Fruit fly (Drosophila melanogaster) whole organism, embryonic: Measurements from ENCODE around the gene Glg1.
A peak's percentile ranks its signal among the peaks of the same experiment; 100 is the strongest.

Experiments
- Ada2b ChIP-seq: fragments of 200-800 bp; sonication (Bioruptor generic); IDR thresholded peaks from 2 replicates; pipeline ENCODE4 v1.3.6; 2022; ENCODE audit warnings: missing biosample characterization, missing genetic modification characterization
- B-H1 ChIP-seq: fragments of 200-800 bp; sonication (Bioruptor generic); IDR thresholded peaks from 3 replicates; pipeline ENCODE4 v1.3.6; 2022; ENCODE audit warnings: missing biosample characterization, missing genetic modification characterization
- Bdp1 ChIP-seq: fragments of 200-800 bp; sonication (Bioruptor generic); optimal IDR thresholded peaks from 3 replicates; lab custom pipeline; 2016; ENCODE audit warnings: missing biosample characterization, missing genetic modification characterization
- BtbVII ChIP-seq: fragments of 200-800 bp; sonication (Bioruptor generic); optimal IDR thresholded peaks from 3 replicates; lab custom pipeline; 2017; ENCODE audit warnings: missing biosample characterization, mild to moderate bottlenecking, missing genetic modification characterization
- CG10565 ChIP-seq: fragments of 200-800 bp; sonication (Bioruptor generic); optimal IDR thresholded peaks from 3 replicates; lab custom pipeline; 2016; ENCODE audit warnings: missing biosample characterization, mild to moderate bottlenecking, missing genetic modification characterization
- CG11456 ChIP-seq: fragments of 200-800 bp; sonication (Bioruptor generic); IDR thresholded peaks from 3 replicates; pipeline ENCODE4 v1.3.6; 2022; ENCODE audit warnings: missing biosample characterization, missing genetic modification characterization
- CG11695 ChIP-seq: fragments of 200-800 bp; sonication (Bioruptor generic); IDR thresholded peaks from 3 replicates; pipeline ENCODE4 v1.3.6; 2022; ENCODE audit warnings: missing biosample characterization, missing genetic modification characterization
- CG11696 ChIP-seq: fragments of 200-800 bp; sonication (Bioruptor generic); IDR thresholded peaks from 2 replicates; pipeline ENCODE4 v1.3.6; 2022; ENCODE audit warnings: missing biosample characterization, missing genetic modification characterization
- CG12155 ChIP-seq: fragments of 200-800 bp; sonication (Bioruptor generic); optimal IDR thresholded peaks from 3 replicates; lab custom pipeline; 2016; ENCODE audit warnings: missing biosample characterization, missing genetic modification characterization
- CG1602 ChIP-seq: fragments of 200-800 bp; sonication (Bioruptor generic); optimal IDR thresholded peaks from 3 replicates; lab custom pipeline; 2016; ENCODE audit warnings: missing biosample characterization, missing genetic modification characterization
- CG17829 ChIP-seq: fragments of 200-800 bp; optimal IDR thresholded peaks from 2 replicates; lab custom pipeline; 2019; ENCODE audit warnings: missing biosample characterization, mild to moderate bottlenecking, missing genetic modification characterization, moderate library complexity
- CG18619 ChIP-seq: fragments of 200-800 bp; sonication (Bioruptor generic); optimal IDR thresholded peaks from 3 replicates; lab custom pipeline; 2017; ENCODE audit warnings: missing biosample characterization, mild to moderate bottlenecking, missing genetic modification characterization
- CG2875 ChIP-seq: fragments of 200-800 bp; sonication (Bioruptor generic); optimal IDR thresholded peaks from 2 replicates; lab custom pipeline; 2017; ENCODE audit warnings: missing biosample characterization, mild to moderate bottlenecking, missing genetic modification characterization, missing genetic modification reagents
- CG32532 ChIP-seq: fragments of 200-800 bp; sonication (Bioruptor generic); IDR thresholded peaks from 2 replicates; pipeline ENCODE4 v1.3.6; 2022; ENCODE audit warnings: missing biosample characterization, missing genetic modification characterization
- CG32767 ChIP-seq: fragments of 200-800 bp; sonication (Bioruptor generic); IDR thresholded peaks from 2 replicates; pipeline ENCODE4 v1.3.6; 2022; ENCODE audit warnings: missing biosample characterization, missing genetic modification characterization
- CG33213 ChIP-seq: fragments of 200-800 bp; sonication (Bioruptor generic); optimal IDR thresholded peaks from 3 replicates; lab custom pipeline; 2016; ENCODE audit warnings: missing biosample characterization, missing genetic modification characterization
- CG43689 ChIP-seq: fragments of 200-800 bp; sonication (Bioruptor generic); IDR thresholded peaks from 2 replicates; pipeline ENCODE4 v1.3.6; 2022; ENCODE audit warnings: missing biosample characterization, missing genetic modification characterization
- CG4617 ChIP-seq: fragments of 200-800 bp; sonication (Bioruptor generic); optimal IDR thresholded peaks from 3 replicates; lab custom pipeline; 2016; ENCODE audit warnings: missing biosample characterization, missing genetic modification characterization, borderline replicate concordance
- CG6254 ChIP-seq: fragments of 200-800 bp; sonication (Bioruptor generic); optimal IDR thresholded peaks from 3 replicates; lab custom pipeline; 2017; ENCODE audit warnings: mild to moderate bottlenecking, missing biosample characterization, missing genetic modification reagents, missing genetic modification characterization
- CG6683 ChIP-seq: fragments of 200-800 bp; sonication (Bioruptor generic); optimal IDR thresholded peaks from 2 replicates; lab custom pipeline; 2017; ENCODE audit warnings: missing biosample characterization, mild to moderate bottlenecking, missing genetic modification characterization, missing genetic modification reagents
- CG7745 ChIP-seq: fragments of 200-800 bp; sonication (Bioruptor generic); optimal IDR thresholded peaks from 2 replicates; lab custom pipeline; 2018; ENCODE audit warnings: missing biosample characterization, mild to moderate bottlenecking, missing genetic modification characterization, moderate library complexity
- CG7987 ChIP-seq: fragments of 200-800 bp; sonication (Bioruptor generic); optimal IDR thresholded peaks from 2 replicates; lab custom pipeline; 2018; ENCODE audit warnings: missing biosample characterization, mild to moderate bottlenecking, missing genetic modification characterization, moderate library complexity
- Dad ChIP-seq: fragments of 200-800 bp; sonication (Bioruptor generic); optimal IDR thresholded peaks from 3 replicates; lab custom pipeline; 2016; ENCODE audit warnings: missing biosample characterization, missing genetic modification characterization
- Dip2 ChIP-seq: fragments of 200-800 bp; sonication (Bioruptor generic); IDR thresholded peaks from 2 replicates; pipeline ENCODE4 v1.3.6; 2022; ENCODE audit warnings: missing biosample characterization, missing genetic modification characterization
- Dp ChIP-seq: fragments of 200-800 bp; sonication (Bioruptor generic); optimal IDR thresholded peaks from 2 replicates; lab custom pipeline; 2018; ENCODE audit warnings: missing biosample characterization, mild to moderate bottlenecking, missing genetic modification characterization, moderate library complexity
- Elba2 ChIP-seq: fragments of 200-800 bp; sonication (Bioruptor generic); optimal IDR thresholded peaks from 3 replicates; lab custom pipeline; 2016; ENCODE audit warnings: missing biosample characterization, missing genetic modification characterization
- Ets65A ChIP-seq: fragments of 200-800 bp; sonication (Bioruptor generic); peaks from one replicate; lab custom pipeline; 2016; ENCODE audit warnings: missing biosample characterization, missing genetic modification characterization
- HLH54F ChIP-seq: fragments of 200-800 bp; sonication (Bioruptor generic); optimal IDR thresholded peaks from 3 replicates; lab custom pipeline; 2016; ENCODE audit warnings: missing biosample characterization, missing genetic modification characterization
- MESR4 ChIP-seq: fragments of 200-800 bp; sonication (Bioruptor generic); optimal IDR thresholded peaks from 2 replicates; lab custom pipeline; 2018; ENCODE audit warnings: missing biosample characterization, mild to moderate bottlenecking, missing genetic modification characterization, moderate library complexity
- Med ChIP-seq: fragments of 200-800 bp; sonication (Bioruptor generic); peaks from one replicate; lab custom pipeline; 2016; ENCODE audit warnings: missing biosample characterization, missing genetic modification characterization, mild to moderate bottlenecking, inconsistent platforms, moderate library complexity
- Meics ChIP-seq: fragments of 200-800 bp; sonication (Bioruptor generic); optimal IDR thresholded peaks from 2 replicates; lab custom pipeline; 2017; ENCODE audit warnings: missing biosample characterization, mild to moderate bottlenecking, missing genetic modification characterization
- Usf ChIP-seq: fragments of 200-800 bp; sonication (Bioruptor generic); optimal IDR thresholded peaks from 2 replicates; lab custom pipeline; 2017; ENCODE audit warnings: missing genotype, missing biosample characterization, missing genetic modification characterization
- ac ChIP-seq: fragments of 200-800 bp; sonication (Bioruptor generic); optimal IDR thresholded peaks from 3 replicates; lab custom pipeline; 2017; ENCODE audit warnings: missing biosample characterization, mild to moderate bottlenecking, missing genetic modification characterization
- bsh ChIP-seq, 2 experiments: fragments of 200-800 bp; sonication (Bioruptor generic); optimal IDR thresholded peaks; 2 replicates each; lab custom pipeline; 2017 to 2018; ENCODE audit warnings: mild to moderate bottlenecking in 2 of 2, missing biosample characterization in 2 of 2, missing genetic modification characterization in 2 of 2, moderate library complexity in 1 of 2
- cas ChIP-seq: fragments of 200-800 bp; sonication (Bioruptor generic); IDR thresholded peaks from 2 replicates; pipeline ENCODE4 v1.3.6; 2022; ENCODE audit warnings: missing biosample characterization, missing genetic modification characterization
- cato ChIP-seq: fragments of 200-800 bp; sonication (Bioruptor generic); optimal IDR thresholded peaks from 2 replicates; lab custom pipeline; 2016; ENCODE audit warnings: missing biosample characterization, missing genetic modification characterization, borderline replicate concordance
- crc ChIP-seq: fragments of 200-800 bp; sonication (Bioruptor generic); optimal IDR thresholded peaks from 2 replicates; lab custom pipeline; 2016; ENCODE audit warnings: missing biosample characterization, missing genetic modification characterization
- croc ChIP-seq: fragments of 200-800 bp; sonication (Bioruptor generic); conservative IDR thresholded peaks from 3 replicates; pipeline ENCODE4 v1.3.6; 2022; ENCODE audit warnings: missing biosample characterization, missing genetic modification characterization
- cwo ChIP-seq: fragments of 200-800 bp; sonication (Bioruptor generic); optimal IDR thresholded peaks from 3 replicates; lab custom pipeline; 2017; ENCODE audit warnings: missing biosample characterization, missing genetic modification characterization, mild to moderate bottlenecking, moderate library complexity, missing genetic modification reagents
- danr ChIP-seq: fragments of 200-800 bp; sonication (Bioruptor generic); IDR thresholded peaks from 2 replicates; pipeline ENCODE4 v1.3.6; 2022; ENCODE audit warnings: missing biosample characterization, missing genetic modification characterization
- disco-r ChIP-seq: fragments of 200-800 bp; sonication (Bioruptor generic); optimal IDR thresholded peaks from 2 replicates; lab custom pipeline; 2016; ENCODE audit warnings: missing biosample characterization, missing genetic modification characterization
- gcm2 ChIP-seq: fragments of 200-800 bp; sonication (Bioruptor generic); optimal IDR thresholded peaks from 2 replicates; lab custom pipeline; 2016; ENCODE audit warnings: missing biosample characterization, missing genetic modification characterization
- gro ChIP-seq: fragments of 200-800 bp; sonication (Bioruptor generic); optimal IDR thresholded peaks from 2 replicates; lab custom pipeline; 2016; ENCODE audit warnings: missing biosample characterization, missing genetic modification characterization
- h ChIP-seq: fragments of >200 bp; optimal IDR thresholded peaks from 2 replicates; lab custom pipeline; 2017
- org-1 ChIP-seq: fragments of 200-800 bp; sonication (Bioruptor generic); optimal IDR thresholded peaks from 2 replicates; lab custom pipeline; 2017; ENCODE audit warnings: missing biosample characterization, missing genetic modification characterization
- pb ChIP-seq: fragments of 200-800 bp; sonication (Bioruptor generic); optimal IDR thresholded peaks from 3 replicates; lab custom pipeline; 2016; ENCODE audit warnings: missing biosample characterization, missing genetic modification characterization
- peb ChIP-seq: fragments of 200-800 bp; sonication (Bioruptor generic); IDR thresholded peaks from 2 replicates; pipeline ENCODE4 v1.3.6; 2022; ENCODE audit warnings: missing biosample characterization, missing genetic modification characterization
- pfk ChIP-seq: fragments of 200-800 bp; sonication (Bioruptor generic); optimal IDR thresholded peaks from 2 replicates; lab custom pipeline; 2018; ENCODE audit warnings: missing biosample characterization, mild to moderate bottlenecking, missing genetic modification characterization, moderate library complexity
- psq ChIP-seq: fragments of 200-800 bp; sonication (Bioruptor generic); optimal IDR thresholded peaks from 2 replicates; lab custom pipeline; 2017; ENCODE audit warnings: missing biosample characterization, missing genetic modification characterization
- sens ChIP-seq: fragments of 200-800 bp; sonication (Bioruptor generic); peaks from one replicate; lab custom pipeline; 2016; ENCODE audit warnings: missing biosample characterization, missing genetic modification characterization
- sqz ChIP-seq: fragments of 200-800 bp; sonication (Bioruptor generic); optimal IDR thresholded peaks from 3 replicates; lab custom pipeline; 2018; ENCODE audit warnings: missing biosample characterization, mild to moderate bottlenecking, missing genetic modification characterization
- unc-4 ChIP-seq: fragments of 200-800 bp; sonication (Bioruptor generic); IDR thresholded peaks from 2 replicates; pipeline ENCODE4 v1.3.6; 2022; ENCODE audit warnings: missing biosample characterization, missing genetic modification characterization; ENCODE audit not compliant: partially characterized antibody

Gene Glg1

DNA sequence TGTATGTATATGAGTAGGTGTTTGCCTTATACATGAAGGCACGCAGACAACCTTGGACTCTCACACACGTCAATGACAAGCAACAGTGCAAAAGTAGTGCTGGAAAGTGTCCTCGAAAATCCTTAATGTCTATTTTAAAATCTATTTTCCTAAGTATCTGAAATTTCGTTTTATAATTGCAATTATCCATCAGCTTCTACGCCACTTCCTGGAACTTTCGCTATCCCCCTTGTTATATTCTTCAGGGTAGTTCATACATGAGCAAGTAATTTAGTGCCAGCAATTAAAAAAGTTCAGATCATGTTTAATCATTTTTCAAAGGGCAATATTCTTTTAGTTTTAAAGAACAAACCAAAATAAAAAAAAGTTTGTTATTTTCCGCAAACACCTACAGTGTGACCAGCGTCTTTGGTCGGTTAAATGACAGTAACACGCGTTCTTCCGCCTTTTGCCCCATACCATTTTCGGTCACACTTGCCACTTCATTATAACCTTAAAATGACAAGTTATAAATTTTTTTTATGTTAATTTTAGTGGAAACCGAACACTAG lies 9.5 kb upstream of the Glg1 start:
- TF ChIP-seq CG2875 (GFP tag; lab: Kevin White, UChicago) = no peak
- peak; percentile 86 for TF ChIP-seq Med
- no peak for TF ChIP-seq Ada2b
- no peak for TF ChIP-seq pfk
- TF ChIP-seq Ets65A (GFP tag; lab: Kevin White, UChicago) = no peak
- TF ChIP-seq Dp (GFP tag; lab: Kevin White, UChicago) = peak; percentile 39
- no peak for TF ChIP-seq CG1602 (GFP tag; lab: Kevin White, UChicago)
- TF ChIP-seq crc (GFP tag; lab: Kevin White, UChicago) = no peak
- no peak for TF ChIP-seq BtbVII (GFP tag; lab: Kevin White, UChicago)
- no peak for TF ChIP-seq cwo (GFP tag; lab: Kevin White, UChicago)
- TF ChIP-seq CG11695 (GFP tag; lab: Robert Waterston, UW) = no peak
- peak; percentile 49 for TF ChIP-seq MESR4 (GFP tag; lab: Kevin White, UChicago)
- no peak for TF ChIP-seq org-1 (GFP tag; lab: Kevin White, UChicago)
- TF ChIP-seq danr (GFP tag; lab: Robert Waterston, UW) = no peak
- no peak for TF ChIP-seq CG43689
- peak; percentile 14; the same call in 1 of the 2 replicates for TF ChIP-seq unc-4 (GFP tag; lab: Robert Waterston, UW)
- TF ChIP-seq bsh (GFP tag; optimal IDR thresholded peaks at IDR 0.05; lab: Kevin White, UChicago) = no peak
- TF ChIP-seq CG6683 (GFP tag; lab: Kevin White, UChicago) = no peak
- TF ChIP-seq CG32767 (GFP tag; lab: Robert Waterston, UW) = no peak
- no peak for TF ChIP-seq B-H1 (GFP tag; lab: Robert Waterston, UW)
- no peak for TF ChIP-seq CG11696 (GFP tag; lab: Robert Waterston, UW)
- TF ChIP-seq gcm2 = no peak
- peak; percentile 62 for TF ChIP-seq CG33213 (GFP tag; lab: Kevin White, UChicago)
- TF ChIP-seq peb (GFP tag; lab: Robert Waterston, UW) = no peak
- TF ChIP-seq gro (GFP tag; lab: Kevin White, UChicago) = peak; percentile 3
- TF ChIP-seq cas (GFP tag; lab: Robert Waterston, UW) = no peak
- no peak for TF ChIP-seq Bdp1 (GFP tag; lab: Kevin White, UChicago)
- TF ChIP-seq pb (GFP tag; lab: Kevin White, UChicago) = no peak
- TF ChIP-seq Meics (GFP tag; lab: Kevin White, UChicago) = no peak
- TF ChIP-seq CG18619 (GFP tag; lab: Kevin White, UChicago) = no peak
- peak; percentile 25 for TF ChIP-seq HLH54F (GFP tag; lab: Kevin White, UChicago)
- no peak for TF ChIP-seq psq
- TF ChIP-seq Usf (GFP tag; lab: Kevin White, UChicago) = no peak
- no peak for TF ChIP-seq Dad (GFP tag; lab: Kevin White, UChicago)
- TF ChIP-seq CG4617 (GFP tag; lab: Kevin White, UChicago) = peak; percentile 95
- TF ChIP-seq cato (GFP tag; lab: Kevin White, UChicago) = peak; percentile 0
- TF ChIP-seq CG7987 (GFP tag; lab: Kevin White, UChicago) = no peak
- TF ChIP-seq CG12155 (GFP tag; lab: Kevin White, UChicago) = no peak
- no peak for TF ChIP-seq h (lab: Kevin White, UChicago)
- peak; percentile 86 for TF ChIP-seq sens
- peak; percentile 40 for TF ChIP-seq CG17829 (tag; lab: Kevin White, UChicago)
- no peak for TF ChIP-seq disco-r (GFP tag; lab: Kevin White, UChicago)
- TF ChIP-seq CG32532 (GFP tag; lab: Robert Waterston, UW) = peak; percentile 25; the same call in 1 of the 2 replicates
- no peak for TF ChIP-seq ac (GFP tag; lab: Kevin White, UChicago)
- TF ChIP-seq CG10565 = no peak
- no peak for TF ChIP-seq croc (GFP tag; lab: Robert Waterston, UW)
- TF ChIP-seq Dip2 (GFP tag; lab: Robert Waterston, UW) = no peak
- TF ChIP-seq CG7745 (tag; lab: Kevin White, UChicago) = no peak
- peak; percentile 26 for TF ChIP-seq Elba2 (GFP tag; lab: Kevin White, UChicago)
- TF ChIP-seq sqz (GFP tag; lab: Kevin White, UChicago) = no peak
- no peak for TF ChIP-seq CG11456 (GFP tag; lab: Robert Waterston, UW)
- TF ChIP-seq CG6254 (GFP tag; lab: Kevin White, UChicago) = peak; percentile 16
